Worm (Caenorhabditis elegans) whole organism, L4/young adult: ENCODE measurements around the gene col-36.

Experiments used
- W03F9.2 ChIP-seq: fragments of 150-350 bp; optimal IDR thresholded peaks from 2 replicates; lab custom pipeline; 2014; ENCODE audit warnings: missing biosample characterization, missing genetic modification characterization
- dao-5 ChIP-seq: sonication (generic microtip); optimal IDR thresholded peaks from 2 replicates; lab custom pipeline; 2016; ENCODE audit warnings: missing genotype, missing genetic modification characterization, moderate library complexity, missing compliant biosample characterization
- him-1 ChIP-seq: sonication (generic microtip); optimal IDR thresholded peaks from 2 replicates; lab custom pipeline; 2016; ENCODE audit warnings: missing genotype, missing genetic modification reagents, missing genetic modification characterization, missing compliant biosample characterization

col-36 gene

ce11 chrII:7119525-7119924 is 49.1 kb downstream of the col-36 start:
- TF ChIP-seq him-1: no peak
- TF ChIP-seq dao-5 (tag; lab: Kevin White, UChicago): no peak
- no peak for TF ChIP-seq W03F9.2 (tag; lab: Kevin White, UChicago)
